Fruit fly (Drosophila melanogaster) whole organism, embryonic: ENCODE measurements around the gene SelG.

Experiments used
- Atf6 ChIP-seq: fragments of 200-800 bp; sonication (Bioruptor generic); IDR thresholded peaks from 2 replicates; pipeline ENCODE4 v1.3.6; 2022; ENCODE audit warnings: missing biosample characterization, missing genetic modification characterization
- B-H2 ChIP-seq: fragments of 200-800 bp; sonication (Bioruptor generic); optimal IDR thresholded peaks from 2 replicates; lab custom pipeline; 2018; ENCODE audit warnings: missing biosample characterization, mild to moderate bottlenecking, missing genetic modification characterization
- CG10462 ChIP-seq: fragments of 200-800 bp; sonication (Bioruptor generic); optimal IDR thresholded peaks from 2 replicates; lab custom pipeline; 2016; ENCODE audit warnings: missing biosample characterization, missing genetic modification characterization
- CG11560 ChIP-seq: fragments of 200-800 bp; sonication (Bioruptor generic); IDR thresholded peaks from 3 replicates; pipeline ENCODE4 v1.3.6; 2022; ENCODE audit warnings: missing biosample characterization, missing genetic modification characterization
- CG11696 ChIP-seq: fragments of 200-800 bp; sonication (Bioruptor generic); IDR thresholded peaks from 2 replicates; pipeline ENCODE4 v1.3.6; 2022; ENCODE audit warnings: missing biosample characterization, missing genetic modification characterization
- CG12219 ChIP-seq: fragments of 200-800 bp; sonication (Bioruptor generic); optimal IDR thresholded peaks from 3 replicates; lab custom pipeline; 2018; ENCODE audit warnings: missing biosample characterization, mild to moderate bottlenecking, missing genetic modification characterization
- CG14441 ChIP-seq: fragments of 200-800 bp; sonication (Bioruptor generic); IDR thresholded peaks from 2 replicates; pipeline ENCODE4 v1.3.6; 2022; ENCODE audit warnings: missing biosample characterization, missing genetic modification characterization
- CG1647 ChIP-seq: fragments of 200-800 bp; sonication (Bioruptor generic); optimal IDR thresholded peaks from 3 replicates; lab custom pipeline; 2016; ENCODE audit warnings: missing biosample characterization, missing genetic modification characterization
- CG16779 ChIP-seq: fragments of 200-800 bp; sonication (Bioruptor generic); IDR thresholded peaks from 2 replicates; pipeline ENCODE4 v1.3.6; 2022; ENCODE audit warnings: missing biosample characterization, missing genetic modification characterization
- CG17385 ChIP-seq: fragments of 200-800 bp; sonication (Bioruptor generic); optimal IDR thresholded peaks from 3 replicates; lab custom pipeline; 2018; ENCODE audit warnings: missing biosample characterization, mild to moderate bottlenecking, missing genetic modification characterization
- CG2875 ChIP-seq: fragments of 200-800 bp; sonication (Bioruptor generic); optimal IDR thresholded peaks from 2 replicates; lab custom pipeline; 2017; ENCODE audit warnings: missing biosample characterization, mild to moderate bottlenecking, missing genetic modification characterization, missing genetic modification reagents
- CG31365 ChIP-seq: fragments of 200-800 bp; sonication (Bioruptor generic); optimal IDR thresholded peaks from 2 replicates; lab custom pipeline; 2018; ENCODE audit warnings: missing biosample characterization, mild to moderate bottlenecking, missing genetic modification characterization
- CG3163 ChIP-seq: fragments of 200-800 bp; sonication (Bioruptor generic); optimal IDR thresholded peaks from 3 replicates; lab custom pipeline; 2016; ENCODE audit warnings: missing biosample characterization, missing genetic modification characterization
- CG3281 ChIP-seq: fragments of 200-800 bp; sonication (Bioruptor generic); optimal IDR thresholded peaks from 3 replicates; lab custom pipeline; 2017; ENCODE audit warnings: missing biosample characterization, mild to moderate bottlenecking, missing genetic modification characterization
- CG33213 ChIP-seq: fragments of 200-800 bp; sonication (Bioruptor generic); optimal IDR thresholded peaks from 3 replicates; lab custom pipeline; 2016; ENCODE audit warnings: missing biosample characterization, missing genetic modification characterization
- CG5180 ChIP-seq: fragments of 200-800 bp; sonication (Bioruptor generic); optimal IDR thresholded peaks from 3 replicates; lab custom pipeline; 2017; ENCODE audit warnings: missing biosample characterization, missing genetic modification characterization, mild to moderate bottlenecking, moderate library complexity, missing genetic modification reagents
- CG6854 ChIP-seq: fragments of 200-800 bp; sonication (Bioruptor generic); optimal IDR thresholded peaks from 3 replicates; lab custom pipeline; 2017; ENCODE audit warnings: missing biosample characterization, mild to moderate bottlenecking, missing genetic modification characterization
- CG7928 ChIP-seq: fragments of 200-800 bp; sonication (Bioruptor generic); optimal IDR thresholded peaks from 2 replicates; lab custom pipeline; 2017; ENCODE audit warnings: missing biosample characterization, mild to moderate bottlenecking, missing genetic modification characterization
- CG8388 ChIP-seq: fragments of 200-800 bp; sonication (Bioruptor generic); optimal IDR thresholded peaks from 2 replicates; lab custom pipeline; 2019; ENCODE audit warnings: missing biosample characterization, mild to moderate bottlenecking, missing genetic modification characterization, moderate library complexity
- CG8924 ChIP-seq: fragments of 200-800 bp; optimal IDR thresholded peaks from 3 replicates; lab custom pipeline; 2019; ENCODE audit warnings: missing biosample characterization, mild to moderate bottlenecking, missing genetic modification characterization, moderate library complexity
- E2f2 ChIP-seq: fragments of 200-800 bp; sonication (Bioruptor generic); IDR thresholded peaks from 2 replicates; pipeline ENCODE4 v1.3.6; 2022; ENCODE audit warnings: missing biosample characterization, missing genetic modification characterization
- HLH4C ChIP-seq: fragments of 200-800 bp; sonication (Bioruptor generic); IDR thresholded peaks from 3 replicates; pipeline ENCODE4 v1.3.6; 2022; ENCODE audit warnings: missing biosample characterization, missing genetic modification characterization; ENCODE audit not compliant: partially characterized antibody
- Hey ChIP-seq: fragments of 200-800 bp; sonication (Bioruptor generic); optimal IDR thresholded peaks from 3 replicates; lab custom pipeline; 2018; ENCODE audit warnings: missing biosample characterization, mild to moderate bottlenecking, missing genetic modification characterization
- Hr39 ChIP-seq: fragments of >200 bp; optimal IDR thresholded peaks from 2 replicates; lab custom pipeline; 2017
- MBD-R2 ChIP-seq: fragments of 200-800 bp; sonication (Bioruptor generic); IDR thresholded peaks from 2 replicates; pipeline ENCODE4 v1.3.6; 2022; ENCODE audit warnings: missing biosample characterization, missing genetic modification characterization
- NC2α ChIP-seq: fragments of 200-800 bp; sonication (Bioruptor generic); optimal IDR thresholded peaks from 2 replicates; lab custom pipeline; 2016; ENCODE audit warnings: missing biosample characterization, missing genetic modification characterization
- Oaz ChIP-seq: fragments of 200-800 bp; sonication (Bioruptor generic); IDR thresholded peaks from 2 replicates; pipeline ENCODE4 v1.3.6; 2022; ENCODE audit warnings: missing biosample characterization, missing genetic modification characterization
- Opbp ChIP-seq: fragments of 200-800 bp; sonication (Bioruptor generic); IDR thresholded peaks from 3 replicates; pipeline ENCODE4 v1.3.6; 2022; ENCODE audit warnings: missing biosample characterization, missing genetic modification characterization; ENCODE audit not compliant: partially characterized antibody
- Ptx1 ChIP-seq: fragments of 200-800 bp; sonication (Bioruptor generic); IDR thresholded peaks from 2 replicates; pipeline ENCODE4 v1.3.6; 2022; ENCODE audit warnings: missing biosample characterization, missing genetic modification characterization
- Rx ChIP-seq: fragments of 200-800 bp; sonication (Bioruptor generic); IDR thresholded peaks from 2 replicates; pipeline ENCODE4 v1.3.6; 2022; ENCODE audit warnings: missing biosample characterization, missing genetic modification characterization
- Sox100B ChIP-seq: fragments of 200-800 bp; sonication (Bioruptor generic); optimal IDR thresholded peaks from 3 replicates; lab custom pipeline; 2018; ENCODE audit warnings: missing biosample characterization, mild to moderate bottlenecking, missing genetic modification characterization
- Sry-β ChIP-seq: fragments of 200-800 bp; sonication (Bioruptor generic); optimal IDR thresholded peaks from 2 replicates; lab custom pipeline; 2018; ENCODE audit warnings: missing biosample characterization, mild to moderate bottlenecking, missing genetic modification characterization, moderate library complexity
- TFAM ChIP-seq: fragments of 200-800 bp; sonication (Bioruptor generic); optimal IDR thresholded peaks from 2 replicates; lab custom pipeline; 2017; ENCODE audit warnings: missing biosample characterization, missing genetic modification characterization, inconsistent platforms
- Usf ChIP-seq: fragments of 200-800 bp; sonication (Bioruptor generic); optimal IDR thresholded peaks from 2 replicates; lab custom pipeline; 2017; ENCODE audit warnings: missing genotype, missing biosample characterization, missing genetic modification characterization
- Vsx1 ChIP-seq: fragments of 200-800 bp; sonication (Bioruptor generic); optimal IDR thresholded peaks from 2 replicates; lab custom pipeline; 2017; ENCODE audit warnings: missing biosample characterization, mild to moderate bottlenecking, missing genetic modification characterization, missing genetic modification reagents
- br ChIP-seq: fragments of >200 bp; optimal IDR thresholded peaks from 2 replicates; lab custom pipeline; 2017
- crol ChIP-seq: fragments of 200-800 bp; sonication (Bioruptor generic); IDR thresholded peaks from 2 replicates; pipeline ENCODE4 v1.3.6; 2022; ENCODE audit warnings: missing biosample characterization, missing genetic modification characterization
- fd3F ChIP-seq: fragments of 200-800 bp; sonication (Bioruptor generic); optimal IDR thresholded peaks from 2 replicates; lab custom pipeline; 2018; ENCODE audit warnings: missing biosample characterization, mild to moderate bottlenecking, missing genetic modification characterization, moderate library complexity
- gcm ChIP-seq: fragments of 200-800 bp; sonication (Bioruptor generic); optimal IDR thresholded peaks from 2 replicates; lab custom pipeline; 2019; ENCODE audit warnings: missing biosample characterization, mild to moderate bottlenecking, missing genetic modification characterization, moderate library complexity
- kah ChIP-seq: fragments of 200-800 bp; sonication (Bioruptor generic); optimal IDR thresholded peaks from 2 replicates; lab custom pipeline; 2018; ENCODE audit warnings: missing biosample characterization, mild to moderate bottlenecking, missing genetic modification characterization
- knrl ChIP-seq: fragments of 200-800 bp; sonication (Bioruptor generic); IDR thresholded peaks from 3 replicates; pipeline ENCODE4 v1.3.6; 2022; ENCODE audit warnings: missing biosample characterization, missing genetic modification characterization; ENCODE audit not compliant: partially characterized antibody
- mirr ChIP-seq: fragments of 200-800 bp; sonication (Bioruptor generic); optimal IDR thresholded peaks from 3 replicates; lab custom pipeline; 2018; ENCODE audit warnings: missing biosample characterization, mild to moderate bottlenecking, missing genetic modification characterization
- nom ChIP-seq: fragments of 200-800 bp; sonication (Bioruptor generic); optimal IDR thresholded peaks from 2 replicates; lab custom pipeline; 2017; ENCODE audit warnings: missing biosample characterization, missing genetic modification characterization, mild to moderate bottlenecking, moderate library complexity, missing genetic modification reagents
- org-1 ChIP-seq: fragments of 200-800 bp; sonication (Bioruptor generic); optimal IDR thresholded peaks from 2 replicates; lab custom pipeline; 2017; ENCODE audit warnings: missing biosample characterization, missing genetic modification characterization
- pho ChIP-seq: fragments of 200-800 bp; sonication (Bioruptor generic); optimal IDR thresholded peaks from 2 replicates; lab custom pipeline; 2016; ENCODE audit warnings: missing biosample characterization, missing genetic modification characterization
- sr ChIP-seq: fragments of 200-800 bp; sonication (Bioruptor generic); IDR thresholded peaks from 3 replicates; pipeline ENCODE4 v1.3.6; 2022; ENCODE audit warnings: missing biosample characterization, missing genetic modification characterization
- tin ChIP-seq: fragments of 200-800 bp; sonication (Bioruptor generic); optimal IDR thresholded peaks from 3 replicates; lab custom pipeline; 2016; ENCODE audit warnings: missing biosample characterization, missing genetic modification characterization
- tx ChIP-seq: fragments of 200-800 bp; sonication (Bioruptor generic); optimal IDR thresholded peaks from 2 replicates; lab custom pipeline; 2016; ENCODE audit warnings: missing biosample characterization, missing genetic modification characterization
- unpg ChIP-seq: fragments of 200-800 bp; sonication (Bioruptor generic); optimal IDR thresholded peaks from 3 replicates; lab custom pipeline; 2018; ENCODE audit warnings: missing biosample characterization, mild to moderate bottlenecking, missing genetic modification characterization, moderate library complexity
- wek ChIP-seq: fragments of 200-800 bp; sonication (Bioruptor generic); optimal IDR thresholded peaks from 3 replicates; lab custom pipeline; 2018; ENCODE audit warnings: missing biosample characterization, mild to moderate bottlenecking, missing genetic modification characterization, moderate library complexity
- yki ChIP-seq: fragments of >200 bp; optimal IDR thresholded peaks from 3 replicates; lab custom pipeline; 2018
- zf30C ChIP-seq: fragments of 200-800 bp; sonication (Bioruptor generic); optimal IDR thresholded peaks from 3 replicates; lab custom pipeline; 2018; ENCODE audit warnings: missing biosample characterization, mild to moderate bottlenecking, missing genetic modification characterization

The SelG gene

DNA sequence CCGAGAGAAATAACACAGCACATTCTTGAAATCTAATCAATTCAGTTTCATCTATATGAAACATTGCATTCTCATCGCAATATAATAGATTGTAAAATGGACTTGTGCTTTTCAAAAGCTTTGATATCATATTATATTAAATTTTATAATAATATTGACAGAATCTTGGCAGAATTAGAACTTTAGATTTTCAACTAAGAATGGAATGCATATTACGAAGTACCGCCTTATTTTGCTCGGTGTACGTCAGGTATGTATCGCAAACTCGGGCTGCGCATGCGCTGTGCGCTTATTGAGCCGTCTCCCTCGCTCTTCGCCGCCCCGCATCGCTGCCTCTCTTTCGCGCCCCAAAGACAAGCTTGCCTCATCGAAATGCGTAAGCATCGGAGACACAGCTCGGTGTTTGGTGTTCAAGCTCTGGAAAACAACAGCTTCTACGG lies 28.1 kb downstream of the SelG start (continued):
- TF ChIP-seq knrl (GFP tag; lab: Robert Waterston, UW) (no peak), MBD-R2 (peak; percentile 50), E2f2 (GFP tag; lab: Robert Waterston, UW) (peak; percentile 67), Rx (GFP tag; lab: Robert Waterston, UW) (peak; percentile 64), yki (lab: Kevin White, UChicago) (no peak), Sry-β (GFP tag; lab: Kevin White, UChicago) (peak; percentile 33), crol (GFP tag; lab: Robert Waterston, UW) (peak; percentile 34; the same call in 1 of the 2 replicates), CG1647 (GFP tag; lab: Kevin White, UChicago) (no peak), CG3281 (GFP tag; lab: Kevin White, UChicago) (peak; percentile 87), mirr (GFP tag; lab: Kevin White, UChicago) (peak; percentile 48), CG31365 (tag; lab: Kevin White, UChicago) (peak; percentile 62), B-H2 (GFP tag; lab: Kevin White, UChicago) (peak; percentile 65), CG16779 (GFP tag; lab: Robert Waterston, UW) (0 out of 2 replicates have a peak, but pooled peaks have one; percentile 15), CG8388 (GFP tag; lab: Kevin White, UChicago) (peak; percentile 89), CG11560 (tag; lab: Robert Waterston, UW) (peak; percentile 71; the same call in 2 of the 3 replicates), sr (GFP tag; lab: Robert Waterston, UW) (peak; percentile 7; the same call in 1 of the 3 replicates), CG14441 (GFP tag; lab: Robert Waterston, UW) (peak; percentile 81), CG33213 (GFP tag; lab: Kevin White, UChicago) (no peak), kah (GFP tag; lab: Kevin White, UChicago) (peak; percentile 79), org-1 (GFP tag; lab: Kevin White, UChicago) (peak; percentile 86), wek (GFP tag; lab: Kevin White, UChicago) (peak; percentile 15), Atf6 (peak; percentile 83), fd3F (GFP tag; lab: Kevin White, UChicago) (peak; percentile 85), CG10462 (GFP tag; lab: Kevin White, UChicago) (peak; percentile 57), CG2875 (GFP tag; lab: Kevin White, UChicago) (peak; percentile 82), br (lab: Kevin White, UChicago) (no peak), Sox100B (GFP tag; lab: Kevin White, UChicago) (peak; percentile 94), pho (GFP tag; lab: Kevin White, UChicago) (no peak), tin (GFP tag; lab: Kevin White, UChicago) (peak; percentile 75), CG6854 (GFP tag; lab: Kevin White, UChicago) (peak; percentile 84), Oaz (GFP tag; lab: Robert Waterston, UW) (peak; percentile 70), Ptx1 (GFP tag; lab: Robert Waterston, UW) (peak; percentile 90), unpg (GFP tag; lab: Kevin White, UChicago) (peak; percentile 93), CG12219 (GFP tag; lab: Kevin White, UChicago) (peak; percentile 85), Hr39 (lab: Kevin White, UChicago) (no peak), CG8924 (peak; percentile 94), CG7928 (GFP tag; lab: Kevin White, UChicago) (peak; percentile 57), gcm (peak; percentile 92), TFAM (GFP tag; lab: Kevin White, UChicago) (peak; percentile 2), CG5180 (GFP tag; lab: Kevin White, UChicago) (peak; percentile 83), CG11696 (GFP tag; lab: Robert Waterston, UW) (peak; percentile 54), zf30C (GFP tag; lab: Kevin White, UChicago) (peak; percentile 89), Vsx1 (GFP tag; lab: Kevin White, UChicago) (peak; percentile 76), Hey (tag; lab: Kevin White, UChicago) (peak; percentile 35), Usf (GFP tag; lab: Kevin White, UChicago) (peak; percentile 87), CG17385 (GFP tag; lab: Kevin White, UChicago) (peak; percentile 86), Opbp (no peak), CG3163 (GFP tag; lab: Kevin White, UChicago) (no peak), HLH4C (no peak), nom (GFP tag; lab: Kevin White, UChicago) (peak; percentile 85), tx (GFP tag; lab: Kevin White, UChicago) (no peak), NC2α (peak; percentile 8)
